Fruit fly (Drosophila melanogaster) whole organism, embryonic: Measurements from ENCODE around the gene CG4597.

ENCODE experiments used
- ATbp ChIP-seq: fragments of 200-800 bp; sonication (Bioruptor generic); optimal IDR thresholded peaks from 2 replicates; lab custom pipeline; 2017; ENCODE audit warnings: missing biosample characterization, mild to moderate bottlenecking, missing genetic modification characterization, missing genetic modification reagents
- Antp ChIP-seq: fragments of 200-800 bp; sonication (Bioruptor generic); optimal IDR thresholded peaks from 3 replicates; lab custom pipeline; 2016; ENCODE audit warnings: missing biosample characterization, missing genetic modification characterization
- Bgb ChIP-seq: fragments of 200-800 bp; sonication (Bioruptor generic); IDR thresholded peaks from 2 replicates; pipeline ENCODE4 v1.3.6; 2022; ENCODE audit warnings: missing biosample characterization, missing genetic modification characterization; ENCODE audit not compliant: partially characterized antibody
- CG10274 ChIP-seq: fragments of 200-800 bp; sonication (Bioruptor generic); optimal IDR thresholded peaks from 3 replicates; lab custom pipeline; 2017; ENCODE audit warnings: missing biosample characterization, mild to moderate bottlenecking, missing genetic modification characterization
- CG10979 ChIP-seq: fragments of 200-800 bp; sonication (Bioruptor generic); optimal IDR thresholded peaks from 2 replicates; lab custom pipeline; 2018; ENCODE audit warnings: missing biosample characterization, mild to moderate bottlenecking, missing genetic modification characterization, moderate library complexity
- CG12104 ChIP-seq: fragments of 200-800 bp; sonication (Bioruptor generic); optimal IDR thresholded peaks from 3 replicates; lab custom pipeline; 2016; ENCODE audit warnings: missing biosample characterization, missing genetic modification characterization
- CG12299 ChIP-seq: fragments of 200-800 bp; sonication (Bioruptor generic); optimal IDR thresholded peaks from 2 replicates; lab custom pipeline; 2018; ENCODE audit warnings: missing biosample characterization, mild to moderate bottlenecking, missing genetic modification characterization
- CG14014 ChIP-seq: fragments of 200-800 bp; sonication (Bioruptor generic); IDR thresholded peaks from 2 replicates; pipeline ENCODE4 v1.3.6; 2022; ENCODE audit warnings: missing biosample characterization, missing genetic modification characterization
- CG14050 ChIP-seq: fragments of 200-800 bp; sonication (Bioruptor generic); IDR thresholded peaks from 3 replicates; pipeline ENCODE4 v1.3.6; 2022; ENCODE audit warnings: missing biosample characterization, missing genetic modification characterization
- CG14667 ChIP-seq: fragments of 200-800 bp; sonication (Bioruptor generic); IDR thresholded peaks from 2 replicates; pipeline ENCODE4 v1.3.6; 2022; ENCODE audit warnings: missing biosample characterization, missing genetic modification characterization
- CG15073 ChIP-seq: fragments of 200-800 bp; sonication (Bioruptor generic); optimal IDR thresholded peaks from 2 replicates; lab custom pipeline; 2016; ENCODE audit warnings: missing biosample characterization, missing genetic modification characterization
- CG15269 ChIP-seq: fragments of 200-800 bp; sonication (Bioruptor generic); optimal IDR thresholded peaks from 2 replicates; lab custom pipeline; 2018; ENCODE audit warnings: missing biosample characterization, mild to moderate bottlenecking, missing genetic modification characterization, moderate library complexity
- CG1603 ChIP-seq: fragments of 200-800 bp; sonication (Bioruptor generic); optimal IDR thresholded peaks from 2 replicates; lab custom pipeline; 2019; ENCODE audit warnings: missing biosample characterization, mild to moderate bottlenecking, missing genetic modification characterization, moderate library complexity
- CG1792 ChIP-seq: fragments of 200-800 bp; sonication (Bioruptor generic); optimal IDR thresholded peaks from 2 replicates; lab custom pipeline; 2016; ENCODE audit warnings: missing biosample characterization, missing genetic modification characterization
- CG2116 ChIP-seq: fragments of 200-800 bp; sonication (Bioruptor generic); optimal IDR thresholded peaks from 3 replicates; lab custom pipeline; 2018; ENCODE audit warnings: missing biosample characterization, mild to moderate bottlenecking, missing genetic modification characterization
- CG2199 ChIP-seq: fragments of 200-800 bp; sonication (Bioruptor generic); IDR thresholded peaks from 3 replicates; pipeline ENCODE4 v1.3.6; 2022; ENCODE audit warnings: missing biosample characterization, missing genetic modification characterization
- CG31224 ChIP-seq: fragments of 200-800 bp; sonication (Bioruptor generic); IDR thresholded peaks from 2 replicates; pipeline ENCODE4 v1.3.6; 2022; ENCODE audit warnings: missing biosample characterization, missing genetic modification characterization
- CG3163 ChIP-seq: fragments of 200-800 bp; sonication (Bioruptor generic); optimal IDR thresholded peaks from 3 replicates; lab custom pipeline; 2016; ENCODE audit warnings: missing biosample characterization, missing genetic modification characterization
- CG3726 ChIP-seq: fragments of 200-800 bp; sonication (Bioruptor generic); IDR thresholded peaks from 3 replicates; pipeline ENCODE4, ENCODE4 v1.3.6; 2022; ENCODE audit warnings: missing biosample characterization, missing genetic modification characterization
- CG4424 ChIP-seq: fragments of 200-800 bp; sonication (Bioruptor generic); optimal IDR thresholded peaks from 3 replicates; lab custom pipeline; 2016; ENCODE audit warnings: missing biosample characterization, missing genetic modification characterization
- CG4617 ChIP-seq: fragments of 200-800 bp; sonication (Bioruptor generic); optimal IDR thresholded peaks from 3 replicates; lab custom pipeline; 2016; ENCODE audit warnings: missing biosample characterization, missing genetic modification characterization, borderline replicate concordance
- CG7372 ChIP-seq: fragments of 200-800 bp; sonication (Bioruptor generic); IDR thresholded peaks from 2 replicates; pipeline ENCODE4 v1.3.6; 2022; ENCODE audit warnings: missing biosample characterization, missing genetic modification characterization
- Chrac-16 ChIP-seq: fragments of 200-800 bp; sonication (Bioruptor generic); optimal IDR thresholded peaks from 3 replicates; lab custom pipeline; 2016; ENCODE audit warnings: missing biosample characterization, missing genetic modification characterization
- Dek ChIP-seq: fragments of 200-800 bp; sonication (Bioruptor generic); optimal IDR thresholded peaks from 3 replicates; lab custom pipeline; 2019; ENCODE audit warnings: missing biosample characterization, mild to moderate bottlenecking, missing genetic modification characterization, moderate library complexity
- Dfd ChIP-seq, 2 experiments: fragments of >200 bp; optimal IDR thresholded peaks; 2 replicates each; lab custom pipeline; 2017; ENCODE audit warnings: missing biosample characterization in 2 of 2, missing genetic modification characterization in 2 of 2
- Drgx ChIP-seq: fragments of 200-800 bp; sonication (Bioruptor generic); IDR thresholded peaks from 2 replicates; pipeline ENCODE4 v1.3.6; 2022; ENCODE audit warnings: missing biosample characterization, missing genetic modification characterization
- Fer3 ChIP-seq: fragments of 200-800 bp; sonication (Bioruptor generic); optimal IDR thresholded peaks from 2 replicates; lab custom pipeline; 2018; ENCODE audit warnings: missing biosample characterization, mild to moderate bottlenecking, missing genetic modification characterization, moderate library complexity
- Hey ChIP-seq: fragments of 200-800 bp; sonication (Bioruptor generic); optimal IDR thresholded peaks from 3 replicates; lab custom pipeline; 2018; ENCODE audit warnings: missing biosample characterization, mild to moderate bottlenecking, missing genetic modification characterization
- Hmx ChIP-seq: fragments of 200-800 bp; sonication (Bioruptor generic); optimal IDR thresholded peaks from 2 replicates; lab custom pipeline; 2016; ENCODE audit warnings: missing biosample characterization, missing genetic modification characterization
- Hr51 ChIP-seq, 2 experiments: fragments of 200-800 bp; sonication (Bioruptor generic); optimal IDR thresholded peaks; 2 replicates in 1 of 2; 3 replicates in 1 of 2; lab custom pipeline; 2016 to 2018; ENCODE audit warnings: missing biosample characterization in 2 of 2, missing genetic modification characterization in 2 of 2, mild to moderate bottlenecking in 1 of 2, moderate library complexity in 1 of 2
- Hsf ChIP-seq: fragments of 200-800 bp; sonication (Bioruptor generic); optimal IDR thresholded peaks from 3 replicates; lab custom pipeline; 2016; ENCODE audit warnings: missing biosample characterization, missing genetic modification characterization
- NfI ChIP-seq: fragments of 200-800 bp; sonication (Bioruptor generic); optimal IDR thresholded peaks from 3 replicates; lab custom pipeline; 2018; ENCODE audit warnings: missing biosample characterization, mild to moderate bottlenecking, missing genetic modification characterization, moderate library complexity
- Oaz ChIP-seq: fragments of 200-800 bp; sonication (Bioruptor generic); IDR thresholded peaks from 2 replicates; pipeline ENCODE4 v1.3.6; 2022; ENCODE audit warnings: missing biosample characterization, missing genetic modification characterization
- Scr ChIP-seq: fragments of 200-800 bp; sonication (Bioruptor generic); IDR thresholded peaks from 2 replicates; pipeline ENCODE4 v1.3.6; 2022; ENCODE audit warnings: missing biosample characterization, missing genetic modification characterization; ENCODE audit not compliant: partially characterized antibody
- Sox102F ChIP-seq: fragments of 200-800 bp; sonication (Bioruptor generic); optimal IDR thresholded peaks from 2 replicates; lab custom pipeline; 2018; ENCODE audit warnings: missing biosample characterization, mild to moderate bottlenecking, missing genetic modification characterization, moderate library complexity
- Vsx1 ChIP-seq: fragments of 200-800 bp; sonication (Bioruptor generic); optimal IDR thresholded peaks from 2 replicates; lab custom pipeline; 2017; ENCODE audit warnings: missing biosample characterization, mild to moderate bottlenecking, missing genetic modification characterization, missing genetic modification reagents
- abd-A ChIP-seq: fragments of 200-800 bp; sonication (Bioruptor generic); optimal IDR thresholded peaks from 3 replicates; lab custom pipeline; 2019; ENCODE audit warnings: missing biosample characterization, mild to moderate bottlenecking, missing genetic modification characterization, moderate library complexity
- bowl ChIP-seq: fragments of 200-800 bp; sonication (Bioruptor generic); IDR thresholded peaks from 2 replicates; pipeline ENCODE4 v1.3.6; 2022; ENCODE audit warnings: missing biosample characterization, missing genetic modification characterization
- dm ChIP-seq: fragments of 200-800 bp; sonication (Bioruptor generic); optimal IDR thresholded peaks from 3 replicates; lab custom pipeline; 2016; ENCODE audit warnings: missing biosample characterization, missing genetic modification characterization
- gcm ChIP-seq: fragments of 200-800 bp; sonication (Bioruptor generic); optimal IDR thresholded peaks from 2 replicates; lab custom pipeline; 2019; ENCODE audit warnings: missing biosample characterization, mild to moderate bottlenecking, missing genetic modification characterization, moderate library complexity
- gt ChIP-seq: fragments of 200-800 bp; sonication (Bioruptor generic); IDR thresholded peaks from 2 replicates; pipeline ENCODE4 v1.3.6; 2022; ENCODE audit warnings: missing biosample characterization, missing genetic modification characterization
- ham ChIP-seq: fragments of 200-800 bp; sonication (Bioruptor generic); IDR thresholded peaks from 2 replicates; pipeline ENCODE4 v1.3.6; 2022; ENCODE audit warnings: missing biosample characterization, missing genetic modification characterization
- jing ChIP-seq: fragments of 200-800 bp; sonication (Bioruptor generic); optimal IDR thresholded peaks from 2 replicates; lab custom pipeline; 2018; ENCODE audit warnings: missing biosample characterization, mild to moderate bottlenecking, missing genetic modification characterization
- lab ChIP-seq: fragments of 200-800 bp; sonication (Bioruptor generic); optimal IDR thresholded peaks from 3 replicates; lab custom pipeline; 2017; ENCODE audit warnings: missing biosample characterization, missing genetic modification characterization, mild to moderate bottlenecking, moderate library complexity, missing genetic modification reagents
- maf-S ChIP-seq: fragments of 200-800 bp; sonication (Bioruptor generic); optimal IDR thresholded peaks from 2 replicates; lab custom pipeline; 2016; ENCODE audit warnings: missing biosample characterization, missing genetic modification characterization
- mld ChIP-seq: fragments of 200-800 bp; sonication (Bioruptor generic); IDR thresholded peaks from 3 replicates; pipeline ENCODE4 v1.3.6; 2022; ENCODE audit warnings: missing biosample characterization, missing genetic modification characterization; ENCODE audit not compliant: partially characterized antibody
- repo ChIP-seq: fragments of 200-800 bp; sonication (Bioruptor generic); optimal IDR thresholded peaks from 2 replicates; lab custom pipeline; 2016; ENCODE audit warnings: missing biosample characterization, missing genetic modification characterization
- sob ChIP-seq: fragments of 200-800 bp; sonication (Bioruptor generic); IDR thresholded peaks from 2 replicates; pipeline ENCODE4 v1.3.6; 2022; ENCODE audit warnings: missing biosample characterization, missing genetic modification characterization
- stwl ChIP-seq: fragments of 200-800 bp; sonication (Bioruptor generic); optimal IDR thresholded peaks from 3 replicates; lab custom pipeline; 2018; ENCODE audit warnings: missing biosample characterization, mild to moderate bottlenecking, missing genetic modification characterization, moderate library complexity
- zfh2 ChIP-seq: fragments of 200-800 bp; sonication (Bioruptor generic); optimal IDR thresholded peaks from 2 replicates; lab custom pipeline; 2016; ENCODE audit warnings: missing biosample characterization, missing genetic modification characterization

CG4597 gene

DNA sequence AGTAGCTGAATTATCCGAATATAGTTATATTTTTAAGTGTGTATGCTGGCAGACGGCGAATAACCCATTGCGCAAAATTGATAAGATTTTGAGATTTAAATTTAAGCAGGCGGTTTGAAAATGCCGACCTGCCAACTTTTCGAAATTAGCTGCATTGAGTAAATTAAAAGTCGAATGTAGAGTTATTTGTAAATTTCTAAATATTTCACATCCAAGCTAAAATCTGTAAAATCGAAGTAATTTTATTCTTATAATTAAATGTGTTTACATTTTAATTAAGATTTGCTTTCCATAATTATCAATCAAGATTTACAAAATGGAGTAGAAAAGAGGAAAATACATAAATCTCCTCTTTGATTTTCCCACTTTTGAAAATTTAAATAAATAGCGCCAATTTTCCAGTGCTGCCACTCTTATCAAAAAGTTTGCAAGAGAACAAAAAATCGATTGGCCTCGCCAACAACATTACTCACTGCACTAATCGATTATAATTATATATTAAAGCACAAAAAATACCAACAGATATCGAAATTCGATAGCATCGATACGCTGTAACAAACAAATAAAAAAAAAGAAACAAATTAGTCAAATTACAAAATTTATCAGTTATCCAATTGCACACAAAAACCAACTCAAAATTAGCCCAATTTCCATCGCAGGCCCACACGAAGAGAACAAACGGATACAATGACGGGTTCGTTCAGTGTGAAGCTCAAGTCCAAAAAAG lies 4.6 kb downstream of the CG4597 start, which contains the start of gene Yod1 (continued):
- TF ChIP-seq CG4617 (GFP tag; lab: Kevin White, UChicago) (peak; percentile 66), repo (GFP tag; lab: Kevin White, UChicago) (no peak), CG4424 (GFP tag; lab: Kevin White, UChicago) (no peak), ATbp (GFP tag; lab: Kevin White, UChicago) (no peak), CG14050 (GFP tag; lab: Robert Waterston, UW) (no peak), Chrac-16 (GFP tag; lab: Kevin White, UChicago) (no peak), zfh2 (no peak), CG7372 (GFP tag; lab: Robert Waterston, UW) (no peak), gcm (GFP tag; lab: Kevin White, UChicago) (no peak), lab (no peak), CG10979 (tag; lab: Kevin White, UChicago) (no peak), CG14667 (GFP tag; lab: Robert Waterston, UW) (no peak), jing (no peak), Dek (tag; lab: Kevin White, UChicago) (peak; percentile 2), dm (GFP tag; lab: Kevin White, UChicago) (no peak), CG15269 (tag; lab: Kevin White, UChicago) (no peak), Drgx (GFP tag; lab: Robert Waterston, UW) (no peak), CG15073 (GFP tag; lab: Kevin White, UChicago) (no peak), mld (GFP tag; lab: Robert Waterston, UW) (peak; percentile 50; the same call in 2 of the 3 replicates), Hmx (no peak), sob (no peak), Fer3 (tag; lab: Kevin White, UChicago) (no peak), Scr (GFP tag; lab: Robert Waterston, UW) (peak; percentile 67), CG14014 (GFP tag; lab: Robert Waterston, UW) (no peak), gt (GFP tag; lab: Robert Waterston, UW) (no peak), Oaz (GFP tag; lab: Robert Waterston, UW) (no peak), bowl (GFP tag; lab: Robert Waterston, UW) (no peak), abd-A (tag; lab: Kevin White, UChicago) (peak; percentile 35), CG3726 (GFP tag; lab: Robert Waterston, UW) (no peak), CG3163 (GFP tag; lab: Kevin White, UChicago) (no peak), Dfd (GFP tag; optimal IDR thresholded peaks at IDR 0.05; lab: Kevin White, UChicago) (no peak), Hey (tag; lab: Kevin White, UChicago) (no peak), Sox102F (GFP tag; lab: Kevin White, UChicago) (no peak), NfI (no peak), CG2199 (no peak), ham (GFP tag; lab: Robert Waterston, UW) (no peak), Vsx1 (GFP tag; lab: Kevin White, UChicago) (peak; percentile 35), Hsf (GFP tag; lab: Kevin White, UChicago) (no peak), Hr51 (GFP tag; optimal IDR thresholded peaks at IDR 0.05; lab: Kevin White, UChicago) (no peak), CG10274 (GFP tag; lab: Kevin White, UChicago) (no peak), CG1792 (no peak), CG12299 (tag; lab: Kevin White, UChicago) (no peak), Bgb (GFP tag; lab: Robert Waterston, UW) (peak; percentile 76; the same call in 1 of the 2 replicates), CG12104 (GFP tag; lab: Kevin White, UChicago) (no peak), Antp (no peak), CG1603 (tag; lab: Kevin White, UChicago) (no peak), CG2116 (GFP tag; lab: Kevin White, UChicago) (peak; percentile 93), maf-S (GFP tag; lab: Kevin White, UChicago) (no peak), stwl (tag; lab: Kevin White, UChicago) (peak; percentile 97), CG31224 (GFP tag; lab: Robert Waterston, UW) (no peak)
